Worm (Caenorhabditis elegans): ENCODE measurements around the gene dpy-23.

The dpy-23 gene

ce11 chrX:4435396-4435795 lies 46.2 kb downstream of the dpy-23 start:
- TF ChIP-seq unc-39 (tag; optimal IDR thresholded peaks at IDR 0.05): no peak
- peak; percentile 81 for TF ChIP-seq hlh-1 (tag; optimal IDR thresholded peaks at IDR 0.05)

DNA sequence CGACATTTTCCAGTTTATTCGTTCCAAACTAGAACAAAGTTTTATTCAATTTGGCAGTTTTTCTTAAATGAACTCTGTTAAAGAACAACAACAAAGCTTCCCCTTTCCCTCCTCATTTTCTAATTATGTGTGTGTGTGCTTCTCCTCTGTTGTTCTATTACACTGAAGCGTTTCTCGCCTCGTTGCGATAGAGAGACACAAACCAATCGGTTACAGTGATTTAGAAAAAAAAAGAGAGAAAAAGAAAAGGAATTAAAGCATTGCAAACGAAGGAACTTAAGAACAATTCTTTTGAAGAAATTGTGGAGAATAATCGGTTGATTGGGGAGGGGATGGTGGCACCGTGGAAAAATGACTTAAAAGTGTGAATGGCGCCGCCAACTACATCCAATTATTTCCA lies 48.4 kb downstream of the dpy-23 start, which contains the start of gene cest-26:
Gene cest-26 (minus strand): TSS at position 101 of the 400 bp plus-strand sequence.
- TF ChIP-seq pha-4 (tag; optimal IDR thresholded peaks at IDR 0.05): no peak
- no peak for TF ChIP-seq cnd-1 (tag; optimal IDR thresholded peaks at IDR 0.05)
- TF ChIP-seq sptf-1 (tag; optimal IDR thresholded peaks at IDR 0.05): no peak
- no peak for TF ChIP-seq lin-13 (tag; optimal IDR thresholded peaks at IDR 0.05)
- no peak for TF ChIP-seq tbx-8 (GFP tag; optimal IDR thresholded peaks at IDR 0.05)
- TF ChIP-seq nhr-76 (tag; optimal IDR thresholded peaks at IDR 0.05): no peak
- TF ChIP-seq elt-1 (tag; optimal IDR thresholded peaks at IDR 0.05; ENCODE audit: borderline replicate concordance, insufficient read depth): no peak
- TF ChIP-seq ces-1 (GFP tag; optimal IDR thresholded peaks at IDR 0.05): peak; percentile 8
- no peak for TF ChIP-seq drap-1 (GFP tag; optimal IDR thresholded peaks at IDR 0.05)
- TF ChIP-seq hlh-1 (tag; optimal IDR thresholded peaks at IDR 0.05): peak; percentile 18
- TF ChIP-seq ceh-43 (GFP tag; optimal IDR thresholded peaks at IDR 0.05): no peak
- TF ChIP-seq lin-32 (GFP tag; optimal IDR thresholded peaks at IDR 0.05): no peak

DNA sequence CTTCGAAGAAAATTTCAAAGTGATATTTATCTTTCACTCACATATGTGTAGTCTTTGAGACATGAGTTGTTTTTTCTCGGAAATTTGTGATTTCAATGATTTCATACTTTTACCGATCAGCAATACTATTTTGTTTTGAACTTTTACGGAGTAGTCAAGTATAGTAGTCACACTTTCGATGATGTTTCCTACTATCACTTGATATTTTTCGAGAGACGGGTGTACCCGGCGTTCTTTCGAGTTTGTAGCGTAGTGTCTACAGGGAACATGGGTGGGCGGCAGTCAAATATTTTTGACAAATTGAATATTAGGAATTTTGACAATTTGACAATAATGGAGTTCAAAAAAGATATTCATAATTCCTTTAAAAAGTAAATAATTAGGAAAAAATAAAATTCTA lies 49.7 kb downstream of the dpy-23 start:
- no peak for TF ChIP-seq lin-32 (GFP tag; optimal IDR thresholded peaks at IDR 0.05)
- TF ChIP-seq unc-120 (tag; optimal IDR thresholded peaks at IDR 0.05; ENCODE audit: poor library complexity, severe bottlenecking): no peak
- no peak for TF ChIP-seq flh-1 (GFP tag; optimal IDR thresholded peaks at IDR 0.05)
- TF ChIP-seq bed-3 (GFP tag; optimal IDR thresholded peaks at IDR 0.05): no peak
- TF ChIP-seq ceh-83 (GFP tag; optimal IDR thresholded peaks at IDR 0.05): no peak
- TF ChIP-seq mab-5 (tag; optimal IDR thresholded peaks at IDR 0.05): no peak
- TF ChIP-seq ceh-39 (tag; optimal IDR thresholded peaks at IDR 0.05): no peak
- TF ChIP-seq mls-2 (tag; optimal IDR thresholded peaks at IDR 0.05): no peak
- TF ChIP-seq ham-2 (GFP tag; optimal IDR thresholded peaks at IDR 0.05): no peak
- no peak for TF ChIP-seq nhr-2 (tag; optimal IDR thresholded peaks at IDR 0.05)
- no peak for TF ChIP-seq nhr-12 (tag; optimal IDR thresholded peaks at IDR 0.05)
- no peak for TF ChIP-seq mep-1 (tag; optimal IDR thresholded peaks at IDR 0.05)
- no peak for TF ChIP-seq sptf-1 (tag; optimal IDR thresholded peaks at IDR 0.05)
- no peak for TF ChIP-seq elt-1 (tag; optimal IDR thresholded peaks at IDR 0.05; ENCODE audit: borderline replicate concordance, insufficient read depth)
- TF ChIP-seq hlh-1 (tag; optimal IDR thresholded peaks at IDR 0.05): no peak
- TF ChIP-seq snpc-4 (tag; optimal IDR thresholded peaks at IDR 0.05): no peak
- TF ChIP-seq M03D4.4 (tag; optimal IDR thresholded peaks at IDR 0.05): no peak

DNA sequence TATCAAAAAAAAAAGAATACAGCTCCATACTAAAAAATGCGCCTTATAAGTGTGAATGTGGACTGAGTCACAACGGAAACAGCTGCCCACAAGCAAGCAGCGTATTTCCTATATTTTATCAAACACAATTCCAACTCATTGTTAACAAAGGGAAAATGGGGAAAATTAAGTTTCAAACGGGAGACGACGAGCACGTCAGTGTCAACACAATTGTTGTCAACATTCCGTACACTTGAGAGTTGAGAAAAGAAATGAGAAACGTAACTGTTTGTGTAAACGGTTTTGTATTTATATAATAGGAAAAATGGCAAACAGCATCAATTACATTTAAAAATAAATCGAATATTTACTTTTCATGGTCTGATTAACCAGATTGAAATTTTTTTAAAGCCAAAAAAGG lies 50.5 kb downstream of the dpy-23 start:
- TF ChIP-seq hlh-1 (tag; optimal IDR thresholded peaks at IDR 0.05): no peak
- no peak for TF ChIP-seq M03D4.4 (tag; optimal IDR thresholded peaks at IDR 0.05)
- no peak for TF ChIP-seq elt-3 (tag; optimal IDR thresholded peaks at IDR 0.05)
- no peak for TF ChIP-seq pha-4 (tag; optimal IDR thresholded peaks at IDR 0.05)
- TF ChIP-seq ces-1 (GFP tag; optimal IDR thresholded peaks at IDR 0.05): no peak
- no peak for TF ChIP-seq elt-1 (tag; optimal IDR thresholded peaks at IDR 0.05; ENCODE audit: borderline replicate concordance, insufficient read depth)
- no peak for TF ChIP-seq unc-39 (tag; optimal IDR thresholded peaks at IDR 0.05)
- TF ChIP-seq ceh-43 (GFP tag; optimal IDR thresholded peaks at IDR 0.05): no peak
- TF ChIP-seq unc-62 (GFP tag; optimal IDR thresholded peaks at IDR 0.05): no peak
- no peak for TF ChIP-seq mep-1 (tag; optimal IDR thresholded peaks at IDR 0.05)
- TF ChIP-seq ceh-83 (GFP tag; optimal IDR thresholded peaks at IDR 0.05): no peak
- no peak for TF ChIP-seq nhr-237 (tag; optimal IDR thresholded peaks at IDR 0.05)
- TF ChIP-seq tbx-8 (GFP tag; optimal IDR thresholded peaks at IDR 0.05): no peak
- no peak for TF ChIP-seq mab-5 (tag; optimal IDR thresholded peaks at IDR 0.05)

- TF ChIP-seq bed-3 (GFP tag; optimal IDR thresholded peaks at IDR 0.05) (no peak), zip-8 (tag; optimal IDR thresholded peaks at IDR 0.05) (no peak), unc-120 (tag; optimal IDR thresholded peaks at IDR 0.05; ENCODE audit: poor library complexity, severe bottlenecking) (no peak), lin-13 (tag; optimal IDR thresholded peaks at IDR 0.05) (no peak), nhr-76 (tag; optimal IDR thresholded peaks at IDR 0.05) (no peak), mab-5 (tag; optimal IDR thresholded peaks at IDR 0.05) (no peak), ces-1 (GFP tag; optimal IDR thresholded peaks at IDR 0.05) (no peak), cnd-1 (tag; optimal IDR thresholded peaks at IDR 0.05) (no peak), lin-32 (GFP tag; optimal IDR thresholded peaks at IDR 0.05) (no peak), sptf-1 (tag; optimal IDR thresholded peaks at IDR 0.05) (no peak), sem-2 (GFP tag; optimal IDR thresholded peaks at IDR 0.05) (no peak), ham-2 (GFP tag; optimal IDR thresholded peaks at IDR 0.05) (no peak), pha-4 (tag; optimal IDR thresholded peaks at IDR 0.05) (no peak), hlh-1 (tag; optimal IDR thresholded peaks at IDR 0.05) (no peak), nhr-237 (tag; optimal IDR thresholded peaks at IDR 0.05) (no peak), flh-1 (GFP tag; optimal IDR thresholded peaks at IDR 0.05) (no peak), mep-1 (tag; optimal IDR thresholded peaks at IDR 0.05) (no peak)
Observed at ce11 chrX:4440641-4441040, 51.5 kb downstream of the dpy-23 start, which contains the start of gene F15A8.1. Gene F15A8.1 (plus strand): TSS chrX:4440941.

Data from whole organism, mixed stage, embryonic.